Worm (Caenorhabditis elegans): Measurements from ENCODE around the gene F43D2.7.

Gene F43D2.7

DNA sequence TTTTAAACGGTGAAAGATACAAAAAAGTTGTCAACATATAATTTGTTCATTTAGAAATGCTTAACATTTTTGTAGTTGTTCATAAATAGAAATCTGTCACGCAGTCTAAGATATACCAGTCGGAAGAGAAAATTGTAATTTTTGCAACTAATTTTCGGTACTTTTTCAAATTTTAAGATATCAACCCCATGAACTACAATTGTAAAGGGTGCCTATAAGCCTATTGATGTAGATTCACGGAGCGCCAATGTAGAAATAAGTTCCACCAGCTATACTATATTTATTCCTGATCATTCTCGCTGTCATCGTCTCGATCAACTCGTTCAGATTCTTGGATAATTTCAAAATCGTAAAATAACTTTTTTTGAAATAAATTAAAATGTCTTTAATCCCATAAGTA is 45.0 kb downstream of the F43D2.7 start (continued):
- TF ChIP-seq mxl-3 (GFP tag; optimal IDR thresholded peaks at IDR 0.05): no peak
- TF ChIP-seq nhr-111 (GFP tag; optimal IDR thresholded peaks at IDR 0.05): no peak
- no peak for TF ChIP-seq hif-1 (tag; optimal IDR thresholded peaks at IDR 0.05)
- TF ChIP-seq lin-1 (GFP tag; IDR thresholded peaks at IDR 0.05): no peak
- no peak for TF ChIP-seq nhr-42 (GFP tag; IDR thresholded peaks at IDR 0.05)
- no peak for TF ChIP-seq T26A8.4 (GFP tag; IDR thresholded peaks at IDR 0.05)
- no peak for TF ChIP-seq vab-7 (GFP tag; IDR thresholded peaks at IDR 0.05)
- peak; percentile 39 for TF ChIP-seq zfp-3 (GFP tag; conservative IDR thresholded peaks at IDR 0.05)
- no peak for TF ChIP-seq nhr-48 (tag; optimal IDR thresholded peaks at IDR 0.05)
- no peak for TF ChIP-seq dmd-8 (GFP tag; IDR thresholded peaks at IDR 0.05)
- TF ChIP-seq ctbp-1 (GFP tag; IDR thresholded peaks at IDR 0.05): no peak
- no peak for TF ChIP-seq hlh-30 (tag; optimal IDR thresholded peaks at IDR 0.05; ENCODE audit: insufficient read depth)

DNA sequence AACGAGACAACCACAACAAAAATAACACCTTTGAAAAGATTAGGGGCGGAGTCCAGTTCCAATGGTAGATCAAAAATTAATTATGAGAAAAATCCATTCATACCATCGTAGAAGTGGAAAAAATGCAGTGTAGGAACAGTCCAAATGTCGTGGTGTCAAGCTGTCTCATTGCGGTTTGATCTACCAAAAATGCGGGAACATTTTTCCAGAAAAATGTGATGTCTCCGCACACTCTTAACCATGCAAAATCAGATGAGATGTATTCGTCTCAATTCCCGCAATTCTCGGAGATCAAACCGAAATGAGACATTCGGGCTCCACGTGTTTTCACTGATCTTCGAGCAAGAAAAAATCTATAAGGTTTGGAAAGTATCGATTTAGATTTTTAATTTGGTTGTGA is 45.9 kb downstream of the F43D2.7 start:
- no peak for TF ChIP-seq R02D3.7 (tag; optimal IDR thresholded peaks at IDR 0.05)
- no peak for TF ChIP-seq lim-7 (GFP tag; IDR thresholded peaks at IDR 0.05)
- TF ChIP-seq F10B5.3 (tag; optimal IDR thresholded peaks at IDR 0.05): no peak
- TF ChIP-seq unc-62 (GFP tag; optimal IDR thresholded peaks at IDR 0.05 in 1 of 2): no peak
- TF ChIP-seq unc-62 (tag; optimal IDR thresholded peaks at IDR 0.05): no peak
- no peak for TF ChIP-seq dmd-8 (GFP tag; IDR thresholded peaks at IDR 0.05)
- TF ChIP-seq egl-43 (GFP tag; IDR thresholded peaks at IDR 0.05): no peak
- no peak for TF ChIP-seq pqm-1 (tag; optimal IDR thresholded peaks at IDR 0.05)
- TF ChIP-seq lin-15B (tag; optimal IDR thresholded peaks at IDR 0.05): no peak
- TF ChIP-seq lin-29 (GFP tag; IDR thresholded peaks at IDR 0.05): no peak
- TF ChIP-seq T20F7.1 (GFP tag; optimal IDR thresholded peaks at IDR 0.05): no peak
- no peak for TF ChIP-seq lin-1 (GFP tag; IDR thresholded peaks at IDR 0.05)
- TF ChIP-seq snpc-1.2 (GFP tag; IDR thresholded peaks at IDR 0.05): no peak
- TF ChIP-seq gei-8 (GFP tag; optimal IDR thresholded peaks at IDR 0.05): no peak
- no peak for TF ChIP-seq cey-2 (tag; optimal IDR thresholded peaks at IDR 0.05; ENCODE audit: borderline replicate concordance, insufficient read depth)

All from whole organism, L4 larva.